Worm (Caenorhabditis elegans) whole organism, young adult: ENCODE measurements around the gene F35G2.3.

Experiments
- F57A8.1 ChIP-seq: fragments of 200-800 bp; sonication (Bioruptor generic); optimal IDR thresholded peaks from 2 replicates; lab custom pipeline; 2018; ENCODE audit warnings: mild to moderate bottlenecking, missing genetic modification characterization, moderate library complexity, missing compliant biosample characterization
- attf-3 ChIP-seq: fragments of 200-800 bp; sonication (Bioruptor generic); conservative IDR thresholded peaks from 2 replicates; pipeline ENCODE4 v1.3.6; 2022; ENCODE audit warnings: missing genetic modification reagents, missing genetic modification characterization, missing compliant biosample characterization
- chd-7 ChIP-seq: sonication (generic microtip); optimal IDR thresholded peaks from 2 replicates; lab custom pipeline; 2016; ENCODE audit warnings: mild to moderate bottlenecking, missing genetic modification characterization, moderate library complexity, missing compliant biosample characterization
- dpff-1 ChIP-seq: sonication (generic microtip); optimal IDR thresholded peaks from 2 replicates; lab custom pipeline; 2017; ENCODE audit warnings: mild to moderate bottlenecking, missing genetic modification characterization, missing compliant biosample characterization
- ets-4 ChIP-seq: fragments of 200-800 bp; sonication (Bioruptor generic); optimal IDR thresholded peaks from 2 replicates; lab custom pipeline; 2018; ENCODE audit warnings: mild to moderate bottlenecking, missing genetic modification characterization, missing compliant biosample characterization
- him-1 ChIP-seq: sonication (generic microtip); optimal IDR thresholded peaks from 2 replicates; lab custom pipeline; 2016; ENCODE audit warnings: missing genotype, missing genetic modification reagents, missing genetic modification characterization, missing compliant biosample characterization
- hlh-12 ChIP-seq: sonication (generic microtip); optimal IDR thresholded peaks from 2 replicates; lab custom pipeline; 2016; ENCODE audit warnings: missing genetic modification characterization, missing compliant biosample characterization
- hlh-26 ChIP-seq: fragments of 200-800 bp; sonication (Bioruptor generic); conservative IDR thresholded peaks from 2 replicates; pipeline ENCODE4 v1.3.6; 2022; ENCODE audit warnings: missing genetic modification reagents, missing genetic modification characterization, missing compliant biosample characterization
- nfya-2 ChIP-seq: fragments of 200-800 bp; sonication (Bioruptor generic); IDR thresholded peaks from 2 replicates; pipeline ENCODE4 v1.3.6; 2022; ENCODE audit warnings: missing genetic modification reagents, missing genetic modification characterization, missing compliant biosample characterization
- pha-4 ChIP-seq: fragments of 150-350 bp; sonication (generic microtip); optimal IDR thresholded peaks from 2 replicates; lab custom pipeline; 2014; ENCODE audit warnings: missing biosample characterization, missing genetic modification reagents, missing genetic modification characterization
- snpc-1.1 ChIP-seq: sonication (generic microtip); optimal IDR thresholded peaks from 2 replicates; lab custom pipeline; 2017; ENCODE audit warnings: missing genetic modification characterization, mild to moderate bottlenecking, missing compliant biosample characterization, antibody characterized with exemption, moderate library complexity, missing genotype, missing genetic modification reagents; ENCODE audit not compliant: insufficient read depth
- unc-62 ChIP-seq: fragments of 150-350 bp; optimal IDR thresholded peaks from 2 replicates; lab custom pipeline; 2014; ENCODE audit warnings: missing biosample characterization, missing genetic modification reagents, missing genetic modification characterization

ce11 chrIV:12167944-12168343 is 41.5 kb upstream of the F35G2.3 start, which contains the start of gene F20B10.3:
- TF ChIP-seq dpff-1 (tag; lab: Kevin White, UChicago) (no peak), him-1 (no peak), pha-4 (tag; lab: Kevin White, UChicago) (no peak), hlh-26 (GFP tag; lab: Robert Waterston, UW) (no peak), snpc-1.1 (tag; lab: Kevin White, UChicago) (no peak), nfya-2 (GFP tag; lab: Robert Waterston, UW) (no peak), chd-7 (tag; lab: Kevin White, UChicago) (no peak), F57A8.1 (GFP tag; lab: Kevin White, UChicago) (no peak), hlh-12 (no peak), unc-62 (GFP tag; lab: Kevin White, UChicago) (no peak), ets-4 (GFP tag; lab: Kevin White, UChicago) (no peak), attf-3 (GFP tag; lab: Robert Waterston, UW) (no peak)
